Worm (Caenorhabditis elegans) whole organism, L4/young adult: ENCODE measurements around the gene K10H10.10.

Experiments
- W03F9.2 ChIP-seq: fragments of 150-350 bp; optimal IDR thresholded peaks from 2 replicates; lab custom pipeline; 2014; ENCODE audit warnings: missing biosample characterization, missing genetic modification characterization
- him-1 ChIP-seq: sonication (generic microtip); optimal IDR thresholded peaks from 2 replicates; lab custom pipeline; 2016; ENCODE audit warnings: missing genotype, missing genetic modification reagents, missing genetic modification characterization, missing compliant biosample characterization

ce11 chrII:14523645-14524223 lies 16.2 kb downstream of the K10H10.10 start, which contains the start of gene pot-2:
- TF ChIP-seq him-1 (no peak), W03F9.2 (tag; lab: Kevin White, UChicago) (no peak)
